Worm (Caenorhabditis elegans) whole organism, L4/young adult: ENCODE data around the gene F53C3.8.

Source experiments
- W03F9.2 ChIP-seq: fragments of 150-350 bp; optimal IDR thresholded peaks from 2 replicates; lab custom pipeline; 2014; ENCODE audit warnings: missing biosample characterization, missing genetic modification characterization
- dao-5 ChIP-seq: sonication (generic microtip); optimal IDR thresholded peaks from 2 replicates; lab custom pipeline; 2016; ENCODE audit warnings: missing genotype, missing genetic modification characterization, moderate library complexity, missing compliant biosample characterization
- him-1 ChIP-seq: sonication (generic microtip); optimal IDR thresholded peaks from 2 replicates; lab custom pipeline; 2016; ENCODE audit warnings: missing genotype, missing genetic modification reagents, missing genetic modification characterization, missing compliant biosample characterization

DNA sequence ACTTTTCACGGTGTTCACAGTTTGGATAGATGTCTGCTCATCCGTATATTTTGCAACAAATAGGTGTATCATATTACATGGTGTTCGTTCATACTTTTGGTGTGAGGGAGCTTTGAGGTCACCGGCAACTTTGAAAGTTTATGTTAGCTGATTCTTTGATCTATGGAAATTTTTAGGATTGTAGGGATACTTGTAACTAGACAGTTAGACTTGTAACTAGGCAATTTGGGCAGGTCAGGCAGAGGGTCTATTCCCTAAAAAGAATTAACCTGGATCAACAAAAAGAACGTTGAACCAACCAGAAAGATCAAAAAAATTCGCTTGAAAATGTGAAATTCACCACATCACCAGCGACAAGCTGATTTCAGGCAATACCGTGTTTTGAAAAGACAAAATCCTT, 2.7 kb downstream of the F53C3.8 start:
- no peak for TF ChIP-seq W03F9.2 (tag; lab: Kevin White, UChicago)
- no peak for TF ChIP-seq him-1 (tag; lab: Kevin White, UChicago)
- TF ChIP-seq dao-5 (tag; lab: Kevin White, UChicago), result no peak
